Fruit fly (Drosophila melanogaster) Kc167 (cell line): ENCODE results near the gene Ets97D.

Source experiments
- Myc ChIP-seq: fragments of >200 bp; optimal IDR thresholded peaks from 2 replicates; lab custom pipeline; 2017; ENCODE audit warnings: missing external identifiers
- Sin3A ChIP-seq: fragments of >200 bp; optimal IDR thresholded peaks from 2 replicates; lab custom pipeline; 2018; ENCODE audit warnings: missing external identifiers
- h ChIP-seq: fragments of >200 bp; optimal IDR thresholded peaks from 3 replicates; lab custom pipeline; 2018; ENCODE audit warnings: missing external identifiers
- insv ChIP-seq: fragments of >200 bp; optimal IDR thresholded peaks from 3 replicates; lab custom pipeline; 2018; ENCODE audit warnings: missing external identifiers
- psq ChIP-seq: fragments of >200 bp; optimal IDR thresholded peaks from 2 replicates; lab custom pipeline; 2017; ENCODE audit warnings: missing external identifiers
- ttk ChIP-seq: sonication (Bioruptor generic); optimal IDR thresholded peaks from 2 replicates; lab custom pipeline; 2017; ENCODE audit warnings: missing external identifiers

Gene Ets97D

DNA sequence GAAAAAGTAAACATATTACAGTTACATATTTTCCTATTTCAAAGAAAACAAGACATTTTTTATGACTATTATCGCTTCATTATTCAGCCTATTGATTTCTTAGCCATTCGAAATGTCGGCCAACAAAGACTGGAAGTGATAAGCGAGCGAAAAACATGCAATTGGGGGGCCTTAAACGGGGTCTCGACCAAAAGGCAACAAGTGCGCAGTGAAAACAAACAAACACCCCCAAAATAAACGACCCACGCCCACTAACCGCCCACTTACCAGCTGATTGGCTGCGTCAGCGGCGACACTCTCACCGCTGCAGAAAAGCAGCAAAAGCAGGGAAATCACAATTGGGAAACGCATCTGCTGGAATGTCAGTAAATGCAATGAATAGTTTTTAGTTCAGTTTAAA, 50.5 kb downstream of the Ets97D start:
- TF ChIP-seq insv (lab: Kevin White, UChicago): no peak
- no peak for TF ChIP-seq psq
- no peak for TF ChIP-seq ttk
- TF ChIP-seq Myc (lab: Kevin White, UChicago): no peak
- no peak for TF ChIP-seq h (lab: Kevin White, UChicago)
- no peak for TF ChIP-seq Sin3A (lab: Kevin White, UChicago)
